Fruit fly (Drosophila melanogaster) whole organism, embryonic: ENCODE results near the gene CG4661.

Experiments used
- CG34376 ChIP-seq: fragments of 200-800 bp; sonication (Bioruptor generic); optimal IDR thresholded peaks from 2 replicates; lab custom pipeline; 2018; ENCODE audit warnings: missing biosample characterization, mild to moderate bottlenecking, missing genetic modification characterization
- CG8765 ChIP-seq: fragments of 200-800 bp; sonication (Bioruptor generic); IDR thresholded peaks from 2 replicates; pipeline ENCODE4 v1.3.6; 2022; ENCODE audit warnings: missing biosample characterization, missing genetic modification characterization
- Dref ChIP-seq: fragments of 200-800 bp; sonication (Bioruptor generic); IDR thresholded peaks from 2 replicates; pipeline ENCODE4 v1.3.6; 2022; ENCODE audit warnings: missing biosample characterization, missing genetic modification characterization
- unpg ChIP-seq: fragments of 200-800 bp; sonication (Bioruptor generic); optimal IDR thresholded peaks from 3 replicates; lab custom pipeline; 2018; ENCODE audit warnings: missing biosample characterization, mild to moderate bottlenecking, missing genetic modification characterization, moderate library complexity

DNA sequence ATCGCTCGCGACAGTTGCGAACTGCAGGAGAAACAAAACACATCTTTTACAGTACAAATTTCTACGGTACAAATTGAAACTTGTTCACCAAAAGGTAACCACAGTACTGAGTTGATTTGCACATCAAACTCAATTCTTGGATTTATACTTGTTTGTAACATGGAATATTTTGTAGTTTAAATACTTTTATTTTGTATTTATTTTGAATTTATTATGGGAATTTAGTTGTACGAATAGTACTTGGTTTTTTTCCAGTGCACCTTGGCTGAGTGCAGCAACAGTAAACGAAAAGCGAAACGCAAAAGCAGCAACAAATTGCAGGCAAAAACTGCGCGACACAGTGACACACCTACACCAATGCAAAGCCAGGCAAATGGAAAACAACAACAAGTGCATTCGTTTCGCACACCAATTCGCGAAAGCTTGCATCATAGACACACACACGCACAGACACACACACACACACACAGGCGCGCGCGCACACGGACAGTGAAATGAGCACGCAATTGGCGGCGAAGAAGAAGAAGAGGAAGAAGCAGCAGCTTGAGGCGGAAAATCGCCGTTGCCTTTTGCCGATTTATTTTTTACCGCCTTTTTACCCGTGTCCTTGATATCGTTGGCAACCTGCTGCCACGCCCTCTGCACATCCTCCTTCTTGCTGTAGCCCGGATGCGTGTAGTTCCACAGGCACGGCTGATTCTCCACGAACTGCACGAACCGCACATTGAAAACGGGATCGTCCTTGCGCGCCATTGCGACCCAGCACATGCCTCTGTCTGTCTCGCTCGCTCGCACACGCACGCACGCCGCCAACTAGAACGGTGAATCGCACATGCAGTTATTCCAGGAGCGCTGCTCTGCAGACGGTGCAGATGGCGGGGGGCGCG lies 47.7 kb upstream of the CG4661 start:
- TF ChIP-seq Dref: no peak
- no peak for TF ChIP-seq CG34376 (GFP tag; lab: Kevin White, UChicago)
- TF ChIP-seq CG8765 (GFP tag; lab: Robert Waterston, UW): no peak
- TF ChIP-seq unpg (GFP tag; lab: Kevin White, UChicago): no peak
